Worm (Caenorhabditis elegans) whole organism, midembryonic: ENCODE results near the gene swp-1.

Experiments
- T22C8.4 ChIP-seq: fragments of 200-800 bp; sonication (Bioruptor generic); IDR thresholded peaks from 2 replicates; pipeline ENCODE4 v1.3.6; 2022; ENCODE audit warnings: missing genetic modification characterization, missing compliant biosample characterization
- cog-1 ChIP-seq: sonication (generic microtip); optimal IDR thresholded peaks from 2 replicates; lab custom pipeline; 2016; ENCODE audit warnings: missing genetic modification characterization, missing compliant biosample characterization
- flt-1 ChIP-seq: fragments of 200-800 bp; sonication (Bioruptor generic); IDR thresholded peaks from 2 replicates; pipeline ENCODE4 v1.3.6; 2022; ENCODE audit warnings: missing genetic modification characterization, missing compliant biosample characterization
- klf-2 ChIP-seq: fragments of 200-800 bp; sonication (Bioruptor generic); conservative IDR thresholded peaks from 2 replicates; pipeline ENCODE4 v1.3.6; 2022; ENCODE audit warnings: missing genetic modification reagents, missing genetic modification characterization, missing compliant biosample characterization
- med-1 ChIP-seq: sonication (generic microtip); optimal IDR thresholded peaks from 2 replicates; lab custom pipeline; 2017; ENCODE audit warnings: missing genetic modification characterization, mild to moderate bottlenecking, missing compliant biosample characterization, antibody characterized with exemption, missing genetic modification reagents; ENCODE audit not compliant: insufficient read depth
- ref-1 ChIP-seq: fragments of 200-800 bp; sonication (Bioruptor generic); conservative IDR thresholded peaks from 2 replicates; pipeline ENCODE4 v1.3.6; 2022; ENCODE audit warnings: missing genetic modification reagents, missing genetic modification characterization, missing compliant biosample characterization
- tab-1 ChIP-seq: fragments of 200-800 bp; sonication (Bioruptor generic); IDR thresholded peaks from 2 replicates; pipeline ENCODE4 v1.3.6; 2022; ENCODE audit warnings: missing genetic modification characterization, missing compliant biosample characterization
- ztf-23 ChIP-seq: fragments of 200-800 bp; sonication (Bioruptor generic); IDR thresholded peaks from 2 replicates; pipeline ENCODE4 v1.3.6; 2022; ENCODE audit warnings: missing genetic modification reagents, missing genetic modification characterization, missing compliant biosample characterization
- ztf-29 ChIP-seq: fragments of 200-800 bp; sonication (Bioruptor generic); IDR thresholded peaks from 2 replicates; pipeline ENCODE4 v1.3.6; 2022; ENCODE audit warnings: missing genetic modification reagents, missing genetic modification characterization, missing compliant biosample characterization

Gene swp-1

DNA sequence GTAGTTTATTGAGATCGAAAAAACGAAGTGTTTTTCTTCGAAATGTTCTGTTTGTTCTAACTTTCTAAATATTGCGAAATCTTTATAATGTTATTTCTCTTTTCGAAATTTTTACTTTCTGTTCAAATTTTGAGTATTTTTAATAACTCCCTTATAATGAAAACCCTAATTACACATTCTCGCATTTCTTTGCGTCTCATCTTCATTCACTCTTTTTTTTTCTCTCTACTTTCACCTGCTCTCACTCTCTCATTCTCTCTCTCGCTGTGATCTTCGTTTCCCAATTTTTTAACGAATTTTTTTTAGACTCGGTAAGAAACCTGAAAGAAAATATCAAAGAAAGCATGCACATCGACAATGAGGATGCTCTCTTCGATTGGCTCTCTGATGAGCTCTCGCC is 5.9 kb upstream of the swp-1 start, which contains the start of gene rbm-26:
Gene rbm-26 (plus strand): TSS at position 301 of the 400 bp plus-strand sequence.
- TF ChIP-seq flt-1 (GFP tag; lab: Robert Waterston, UW) (no peak), ztf-23 (no peak), med-1 (no peak), klf-2 (no peak), ref-1 (GFP tag; lab: Robert Waterston, UW) (no peak), tab-1 (GFP tag; lab: Robert Waterston, UW) (no peak), T22C8.4 (GFP tag; lab: Robert Waterston, UW) (no peak), cog-1 (no peak), ztf-29 (no peak)

DNA sequence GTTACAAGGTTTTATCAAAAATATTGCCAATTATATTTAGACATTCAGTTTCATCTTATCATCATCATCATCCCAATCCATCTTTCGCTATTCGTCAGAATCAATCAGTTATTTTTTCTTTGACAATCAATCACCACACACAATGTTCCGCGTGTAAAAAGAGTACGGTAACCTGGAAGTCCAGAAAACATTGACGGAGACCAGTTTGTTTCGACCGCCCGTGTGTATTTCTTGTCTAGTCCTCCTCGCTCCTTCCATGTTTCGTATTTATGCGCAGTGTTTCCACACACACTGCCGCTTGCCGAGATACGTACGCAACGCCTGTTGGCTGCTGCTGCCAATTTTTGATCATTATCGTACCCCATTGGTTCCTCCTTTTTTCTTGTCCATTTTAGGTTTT is 5.4 kb upstream of the swp-1 start:
- TF ChIP-seq med-1 (no peak), ztf-29 (no peak)

- no peak for TF ChIP-seq tab-1 (GFP tag; lab: Robert Waterston, UW)
- no peak for TF ChIP-seq T22C8.4 (GFP tag; lab: Robert Waterston, UW)
- no peak for TF ChIP-seq ztf-29
- no peak for TF ChIP-seq med-1
- no peak for TF ChIP-seq cog-1
- no peak for TF ChIP-seq ref-1 (GFP tag; lab: Robert Waterston, UW)
- TF ChIP-seq klf-2 = no peak
- TF ChIP-seq ztf-23 = no peak
- TF ChIP-seq flt-1 (GFP tag; lab: Robert Waterston, UW) = no peak
Observed at ce11 chrIII:5710045-5710444, 4.7 kb upstream of the swp-1 start, which contains the start of gene B0336.12. B0336.12 (minus strand) TSS chrIII:5710145.

DNA sequence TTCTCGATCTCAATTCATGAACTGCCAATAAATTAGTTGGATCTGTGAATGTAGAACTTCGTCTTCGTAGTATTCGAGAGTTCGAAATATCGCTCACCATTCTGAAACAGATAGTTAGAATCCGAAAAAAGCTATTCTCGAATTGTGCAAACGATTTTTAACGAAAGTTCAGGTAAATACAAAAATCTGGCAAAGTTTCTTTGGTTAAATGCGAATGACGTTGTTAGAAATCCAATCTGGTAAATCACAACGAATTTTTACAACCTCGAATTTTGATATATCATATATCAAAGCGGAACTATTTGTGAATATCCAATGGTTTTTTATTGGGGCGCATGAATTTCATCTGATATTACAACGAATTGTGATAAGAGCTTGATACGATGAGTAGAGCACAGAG is 3.9 kb upstream of the swp-1 start, which contains the start of gene hpo-28:
Gene hpo-28 (minus strand): TSS at position 101 of the 400 bp plus-strand sequence.
- TF ChIP-seq ztf-29 (no peak), ref-1 (GFP tag; lab: Robert Waterston, UW) (no peak), T22C8.4 (GFP tag; lab: Robert Waterston, UW) (no peak), cog-1 (no peak), ztf-23 (no peak), flt-1 (GFP tag; lab: Robert Waterston, UW) (no peak), med-1 (no peak), klf-2 (no peak), tab-1 (GFP tag; lab: Robert Waterston, UW) (no peak)

- TF ChIP-seq flt-1 (GFP tag; lab: Robert Waterston, UW) = no peak
- no peak for TF ChIP-seq ref-1 (GFP tag; lab: Robert Waterston, UW)
- TF ChIP-seq med-1 = no peak
Observed at ce11 chrIII:5708024-5708423, 2.7 kb upstream of the swp-1 start.

DNA sequence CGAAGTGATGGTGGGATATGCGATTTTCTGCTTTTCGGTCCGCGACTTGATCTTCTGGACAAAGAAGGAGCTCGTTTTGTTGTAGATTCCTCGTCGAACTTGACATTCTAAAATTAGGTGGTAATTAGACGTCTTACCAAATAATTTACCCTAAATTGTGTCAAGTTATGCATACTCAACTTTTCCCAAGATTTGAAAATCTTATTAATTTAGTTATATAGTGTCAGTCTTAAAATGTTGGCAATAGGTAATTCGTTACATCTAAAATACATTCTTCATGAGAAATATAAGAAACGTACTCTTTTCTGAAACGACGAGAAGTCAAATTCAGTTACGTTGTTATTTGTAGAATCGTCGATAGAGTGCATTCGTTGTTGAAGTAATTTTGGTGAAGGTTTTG is 2.2 kb upstream of the swp-1 start:
- TF ChIP-seq ztf-29 = no peak
- no peak for TF ChIP-seq tab-1 (GFP tag; lab: Robert Waterston, UW)
- TF ChIP-seq flt-1 (GFP tag; lab: Robert Waterston, UW) = no peak
- TF ChIP-seq ref-1 (GFP tag; lab: Robert Waterston, UW) = no peak
- TF ChIP-seq T22C8.4 (GFP tag; lab: Robert Waterston, UW) = no peak
- TF ChIP-seq ztf-23 = no peak
- TF ChIP-seq klf-2 = no peak
- TF ChIP-seq cog-1 = no peak
- no peak for TF ChIP-seq med-1

DNA sequence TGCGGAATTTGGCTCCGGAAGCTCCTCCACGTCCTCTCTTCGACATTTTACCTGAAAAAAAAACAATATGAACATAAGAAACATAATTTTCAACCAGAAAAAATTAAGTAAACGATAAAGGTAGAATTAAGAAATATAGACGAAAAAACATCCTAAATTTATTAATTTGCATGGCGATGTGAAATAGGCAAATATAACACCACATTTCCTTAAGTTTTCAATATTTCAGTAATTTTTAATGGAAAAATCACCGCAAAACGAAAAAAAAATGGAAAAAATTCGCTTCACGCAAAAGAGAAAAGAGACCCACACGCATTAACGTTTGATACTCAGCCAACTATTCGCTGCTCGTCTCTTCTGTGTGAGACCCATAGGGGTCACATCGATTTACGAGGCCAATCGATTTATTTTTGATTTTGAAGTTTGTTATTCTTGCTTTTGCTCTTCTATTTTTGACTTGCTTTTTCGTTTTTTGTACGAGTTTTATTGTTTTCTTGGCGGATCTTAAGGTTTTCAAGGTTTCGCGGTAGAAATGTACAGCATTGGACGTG is 827 bp upstream of the swp-1 start, which contains the start of gene rpl-23:
Gene rpl-23 (minus strand): TSS at position 51 of the 551 bp plus-strand sequence.
- TF ChIP-seq T22C8.4 (GFP tag; lab: Robert Waterston, UW) (peak; percentile 96), med-1 (no peak), ztf-29 (no peak), flt-1 (GFP tag; lab: Robert Waterston, UW) (peak; percentile 66), cog-1 (peak; percentile 54), ref-1 (GFP tag; lab: Robert Waterston, UW) (no peak), ztf-23 (no peak)

- TF ChIP-seq cog-1 (no peak), ref-1 (GFP tag; lab: Robert Waterston, UW) (no peak), tab-1 (GFP tag; lab: Robert Waterston, UW) (no peak), ztf-23 (no peak), med-1 (no peak), klf-2 (no peak), ztf-29 (no peak), flt-1 (GFP tag; lab: Robert Waterston, UW) (no peak), T22C8.4 (GFP tag; lab: Robert Waterston, UW) (no peak)
Observed at ce11 chrIII:5701491-5701890, 3.8 kb downstream of the swp-1 start.

- TF ChIP-seq flt-1 (GFP tag; lab: Robert Waterston, UW) (no peak), tab-1 (GFP tag; lab: Robert Waterston, UW) (no peak), ztf-29 (no peak), T22C8.4 (GFP tag; lab: Robert Waterston, UW) (no peak), klf-2 (no peak), ref-1 (GFP tag; lab: Robert Waterston, UW) (no peak), ztf-23 (no peak), cog-1 (no peak), med-1 (no peak)
Observed at ce11 chrIII:5697963-5698730, 7.2 kb downstream of the swp-1 start, which contains the start of the genes lgg-3 and rgs-5. lgg-3 (minus strand) TSS chrIII:5698013. rgs-5 (plus strand) TSS chrIII:5698555.

ce11 chrIII:5697266-5697665 is 8.1 kb downstream of the swp-1 start, which contains the start of gene B0336.7:
B0336.7 (minus strand) TSS chrIII:5697366.
- TF ChIP-seq klf-2 = no peak
- no peak for TF ChIP-seq ztf-29
- no peak for TF ChIP-seq cog-1
- no peak for TF ChIP-seq ztf-23
- TF ChIP-seq tab-1 (GFP tag; lab: Robert Waterston, UW) = no peak
- TF ChIP-seq T22C8.4 (GFP tag; lab: Robert Waterston, UW) = no peak
- TF ChIP-seq ref-1 (GFP tag; lab: Robert Waterston, UW) = no peak
- no peak for TF ChIP-seq flt-1 (GFP tag; lab: Robert Waterston, UW)
- no peak for TF ChIP-seq med-1
